Fruit fly (Drosophila melanogaster) whole organism, pupa: ENCODE measurements around the gene CG12645.
A peak's percentile ranks its signal among the peaks of the same experiment; 100 is the strongest.

Source experiments
- CG10348 ChIP-seq: fragments of 200-800 bp; sonication (Bioruptor generic); IDR thresholded peaks from 2 replicates; pipeline ENCODE4 v1.3.6; 2022; ENCODE audit warnings: missing biosample characterization, missing genetic modification characterization
- CG17806 ChIP-seq: fragments of 200-800 bp; sonication (Bioruptor generic); optimal IDR thresholded peaks from 2 replicates; lab custom pipeline; 2018; ENCODE audit warnings: missing biosample characterization, mild to moderate bottlenecking, missing genetic modification characterization, moderate library complexity
- CG32121 ChIP-seq: fragments of 200-800 bp; sonication (Bioruptor generic); IDR thresholded peaks from 2 replicates; pipeline ENCODE4 v1.3.6; 2022; ENCODE audit warnings: missing biosample characterization, missing genetic modification characterization
- CG8301 ChIP-seq: fragments of 200-800 bp; sonication (Bioruptor generic); optimal IDR thresholded peaks from 2 replicates; lab custom pipeline; 2018; ENCODE audit warnings: missing biosample characterization, mild to moderate bottlenecking, missing genetic modification characterization
- CG9948 ChIP-seq: fragments of 200-800 bp; sonication (Bioruptor generic); optimal IDR thresholded peaks from 2 replicates; lab custom pipeline; 2018; ENCODE audit warnings: missing biosample characterization, mild to moderate bottlenecking, missing genetic modification characterization, moderate library complexity
- D1 ChIP-seq: fragments of 200-800 bp; sonication (Bioruptor generic); optimal IDR thresholded peaks from 2 replicates; lab custom pipeline; 2018; ENCODE audit warnings: missing biosample characterization, mild to moderate bottlenecking, missing genetic modification characterization, moderate library complexity
- EcR ChIP-seq: fragments of 200-800 bp; sonication (Bioruptor generic); optimal IDR thresholded peaks from 3 replicates; lab custom pipeline; 2019; ENCODE audit warnings: missing biosample characterization, missing genetic modification characterization, mild to moderate bottlenecking, moderate library complexity, missing genetic modification reagents
- Ets98B ChIP-seq: fragments of 200-800 bp; sonication (Bioruptor generic); IDR thresholded peaks from 2 replicates; pipeline ENCODE4 v1.3.6; 2022; ENCODE audit warnings: missing biosample characterization, missing genetic modification characterization
- Pif1B ChIP-seq: fragments of 200-800 bp; sonication (Bioruptor generic); optimal IDR thresholded peaks from 3 replicates; lab custom pipeline; 2016; ENCODE audit warnings: missing biosample characterization, missing genetic modification characterization
- gl ChIP-seq: fragments of 200-800 bp; sonication (Bioruptor generic); optimal IDR thresholded peaks from 2 replicates; lab custom pipeline; 2018; ENCODE audit warnings: missing biosample characterization, mild to moderate bottlenecking, missing genetic modification characterization
- rn ChIP-seq: fragments of 200-800 bp; sonication (Bioruptor generic); IDR thresholded peaks from 2 replicates; pipeline ENCODE4 v1.3.6; 2022; ENCODE audit warnings: missing biosample characterization, missing genetic modification characterization

DNA sequence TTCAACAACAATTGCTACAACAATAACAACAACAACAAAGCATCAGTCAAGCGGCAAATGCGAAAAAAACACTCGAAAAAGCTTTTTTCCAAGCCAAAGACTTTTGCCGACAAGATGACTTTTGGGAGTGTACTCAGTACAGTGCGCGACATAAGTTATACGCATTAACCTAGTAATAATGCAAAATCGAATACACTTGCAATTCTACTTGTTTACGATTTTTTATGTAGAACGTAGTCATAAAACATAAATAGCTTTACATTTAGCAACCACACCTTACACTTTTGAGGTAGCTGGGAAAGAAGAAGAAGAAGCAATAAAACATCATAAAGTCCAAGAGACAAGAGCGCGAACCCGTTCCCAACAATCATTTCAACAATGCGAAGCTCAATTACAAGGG, 48.9 kb upstream of the CG12645 start:
- TF ChIP-seq EcR, result no peak
- peak; percentile 53 for TF ChIP-seq Pif1B
- no peak for TF ChIP-seq rn (GFP tag; lab: Robert Waterston, UW)
- peak; percentile 38 for TF ChIP-seq CG9948 (tag; lab: Kevin White, UChicago)
- TF ChIP-seq Ets98B (GFP tag; lab: Robert Waterston, UW), result peak; percentile 76
- peak; percentile 32 for TF ChIP-seq CG17806 (tag; lab: Kevin White, UChicago)
- peak; percentile 20 for TF ChIP-seq CG8301 (tag; lab: Kevin White, UChicago)
- no peak for TF ChIP-seq CG10348 (GFP tag; lab: Robert Waterston, UW)
- TF ChIP-seq D1 (tag; lab: Kevin White, UChicago), result peak; percentile 14
- peak; percentile 66; the same call in 1 of the 2 replicates for TF ChIP-seq CG32121 (GFP tag; lab: Robert Waterston, UW)
- peak; percentile 6 for TF ChIP-seq gl (tag; lab: Kevin White, UChicago)
